Fruit fly (Drosophila melanogaster): ENCODE data around the gene CG9154.

Gene CG9154

DNA sequence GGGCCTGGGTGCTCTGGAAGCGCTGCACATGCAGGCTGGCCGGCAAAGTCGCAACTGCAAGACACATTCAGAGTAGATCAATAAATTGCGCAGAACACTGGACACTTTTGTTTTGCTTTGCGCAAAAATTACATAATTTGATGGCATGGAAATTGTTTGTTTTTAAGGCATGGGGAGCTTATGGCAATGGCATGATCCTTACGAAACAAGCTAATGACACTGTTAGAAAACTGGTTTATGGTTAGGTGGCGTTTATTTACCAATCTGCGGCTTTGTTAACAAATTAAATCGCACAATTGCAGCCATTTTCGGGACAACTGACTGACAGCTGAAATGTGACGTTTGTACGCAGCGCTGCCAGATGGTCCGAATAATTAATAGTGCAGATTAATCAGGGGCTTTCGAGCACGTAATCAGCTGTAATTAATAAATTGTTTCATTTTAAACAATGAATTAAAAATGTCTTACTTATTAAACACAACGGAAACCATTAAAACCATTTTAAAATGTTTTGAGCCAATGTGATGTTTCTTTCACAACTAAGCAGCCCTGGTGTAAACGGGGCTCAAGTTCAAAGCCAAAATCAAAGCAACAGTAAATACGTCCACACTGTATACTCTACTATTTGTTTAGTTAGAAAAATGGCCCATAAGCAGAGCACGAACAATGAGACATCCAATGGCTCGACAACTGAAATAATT is 8.0 kb downstream of the CG9154 start, which contains the start of the genes ND-51 and CG13994 (continued):
- TF ChIP-seq sna (GFP tag; IDR thresholded peaks at IDR 0.05; ENCODE audit: partially characterized antibody) (no peak; the same call in 1 of the 2 replicates), sug (tag; optimal IDR thresholded peaks at IDR 0.05) (peak; percentile 86), CG2712 (tag; optimal IDR thresholded peaks at IDR 0.05) (peak; percentile 89), Dp (GFP tag; optimal IDR thresholded peaks at IDR 0.05) (peak; percentile 15), abd-A (tag; optimal IDR thresholded peaks at IDR 0.05) (no peak), her (GFP tag; optimal IDR thresholded peaks at IDR 0.05) (peak; percentile 75), CG9932 (GFP tag; IDR thresholded peaks at IDR 0.05) (peak; percentile 89), Atf6 (GFP tag; IDR thresholded peaks at IDR 0.05) (peak; percentile 76), CG9876 (GFP tag; optimal IDR thresholded peaks at IDR 0.05) (peak; percentile 36), cas (GFP tag; IDR thresholded peaks at IDR 0.05) (peak; percentile 80), CG1024 (GFP tag; IDR thresholded peaks at IDR 0.05) (peak; percentile 82), oc (tag; optimal IDR thresholded peaks at IDR 0.05) (peak; percentile 78), zf30C (GFP tag; optimal IDR thresholded peaks at IDR 0.05) (no peak), hb (GFP tag; IDR thresholded peaks at IDR 0.05; ENCODE audit: partially characterized antibody) (no peak), mld (GFP tag; IDR thresholded peaks at IDR 0.05; ENCODE audit: partially characterized antibody) (no peak), bigmax (GFP tag; optimal IDR thresholded peaks at IDR 0.05) (no peak), Vsx1 (GFP tag; optimal IDR thresholded peaks at IDR 0.05) (no peak), CG10321 (GFP tag; IDR thresholded peaks at IDR 0.05) (no peak), CG10274 (GFP tag; optimal IDR thresholded peaks at IDR 0.05) (peak; percentile 17), NK7.1 (GFP tag; optimal IDR thresholded peaks at IDR 0.05) (peak; percentile 57), crp (GFP tag; optimal IDR thresholded peaks at IDR 0.05) (peak; percentile 40 to 86)

DNA sequence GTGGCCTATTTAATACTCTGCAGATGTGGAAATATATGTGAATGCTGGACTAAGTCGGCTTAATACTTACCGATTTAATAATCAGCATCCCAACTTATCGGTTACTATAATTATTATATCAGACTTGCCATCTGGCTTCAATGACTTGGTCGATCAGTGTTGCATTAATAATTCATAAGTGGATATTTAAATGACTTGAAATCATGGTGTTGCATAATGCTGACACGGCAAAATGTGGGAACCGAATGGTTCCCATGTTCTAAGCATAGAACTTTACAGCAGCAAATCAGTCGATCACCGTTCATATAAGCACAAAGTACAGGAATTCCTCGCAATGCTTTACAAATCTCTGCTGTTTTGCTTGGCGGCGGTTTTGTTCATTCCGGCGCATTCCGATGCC is 10.3 kb downstream of the CG9154 start, which contains the start of gene CG34180:
TSS of gene CG34180 (plus strand) at position 301 of the 400 bp plus-strand sequence.
- TF ChIP-seq ken (GFP tag; IDR thresholded peaks at IDR 0.05) = no peak
- TF ChIP-seq Pdp1 (GFP tag; optimal IDR thresholded peaks at IDR 0.05) = peak in 1 of 2 experiments; percentile 17

DNA sequence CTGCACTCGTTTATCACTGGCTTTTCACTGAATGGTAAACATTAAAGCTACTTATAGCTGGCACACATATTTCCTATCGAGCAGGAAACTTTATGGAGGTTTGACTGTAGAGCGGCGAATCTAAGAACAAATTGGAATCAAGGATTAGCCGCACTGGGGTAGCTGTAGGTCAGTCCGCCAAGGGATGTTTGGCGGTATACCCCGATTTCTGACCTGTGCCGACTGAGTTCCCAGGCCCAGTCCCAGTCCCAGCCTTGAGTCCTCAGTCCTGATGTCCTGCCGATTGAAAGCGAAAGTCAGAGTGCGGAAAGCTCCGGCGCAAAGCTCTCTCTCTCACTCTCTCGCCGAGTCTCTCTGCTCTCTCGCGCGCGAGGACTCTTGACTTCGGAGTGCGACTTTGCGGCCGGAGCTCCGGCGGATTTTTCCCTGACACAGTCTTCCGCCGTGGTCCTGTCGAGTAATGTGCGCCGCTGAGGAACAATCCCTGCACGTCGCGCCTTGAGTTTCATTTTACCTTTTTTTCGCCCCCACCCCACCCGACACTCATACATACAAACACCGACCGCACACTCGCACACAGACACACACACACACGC is 16.5 kb downstream of the CG9154 start, which contains the start of gene CG13995:
TSS of gene CG13995 (plus strand) at position 429 of the 596 bp plus-strand sequence.
- TF ChIP-seq jumu (GFP tag; optimal IDR thresholded peaks at IDR 0.05) (no peak), CG16779 (GFP tag; IDR thresholded peaks at IDR 0.05) (peak; percentile 74), CG8388 (GFP tag; optimal IDR thresholded peaks at IDR 0.05) (no peak), sqz (GFP tag; optimal IDR thresholded peaks at IDR 0.05) (no peak), eve (GFP tag; optimal IDR thresholded peaks at IDR 0.05) (no peak), Blimp-1 (GFP tag; optimal IDR thresholded peaks at IDR 0.05) (peak; percentile 28), Bgb (GFP tag; IDR thresholded peaks at IDR 0.05; ENCODE audit: partially characterized antibody) (peak; percentile 27; the same call in 1 of the 2 replicates), CG11085 (GFP tag; IDR thresholded peaks at IDR 0.05) (no peak), Deaf1 (tag; optimal IDR thresholded peaks at IDR 0.05) (peak; percentile 89), CG6654 (GFP tag; optimal IDR thresholded peaks at IDR 0.05) (no peak), lab (GFP tag; optimal IDR thresholded peaks at IDR 0.05) (peak; percentile 22), Med (GFP tag) (peak; percentile 58), peb (GFP tag; IDR thresholded peaks at IDR 0.05) (no peak), so (GFP tag; IDR thresholded peaks at IDR 0.05) (no peak), hkb (optimal IDR thresholded peaks at IDR 0.05) (no peak), hkb (GFP tag; IDR thresholded peaks at IDR 0.05) (peak; percentile 19; the same call in 1 of the 2 replicates), Trl (optimal IDR thresholded peaks at IDR 0.05) (peak in 1 of 2 experiments; percentile 71), Trl (GFP tag; optimal IDR thresholded peaks at IDR 0.05) (no peak), Nf-YC (tag; optimal IDR thresholded peaks at IDR 0.05) (no peak), CG15514 (GFP tag; optimal IDR thresholded peaks at IDR 0.05) (peak; percentile 18), ttk (GFP tag; IDR thresholded peaks at IDR 0.05) (0 out of 2 replicates have a peak, but pooled peaks have one; percentile 24), CG4282 (GFP tag; optimal IDR thresholded peaks at IDR 0.05) (no peak), pan (optimal IDR thresholded peaks at IDR 0.05) (no peak), pan (GFP tag; optimal IDR thresholded peaks at IDR 0.05 in 1 of 2, IDR thresholded peaks at IDR 0.05 in 1 of 2) (no peak)
